Worm (Caenorhabditis elegans): ENCODE data around the gene C04B4.4.

C04B4.4 gene

DNA sequence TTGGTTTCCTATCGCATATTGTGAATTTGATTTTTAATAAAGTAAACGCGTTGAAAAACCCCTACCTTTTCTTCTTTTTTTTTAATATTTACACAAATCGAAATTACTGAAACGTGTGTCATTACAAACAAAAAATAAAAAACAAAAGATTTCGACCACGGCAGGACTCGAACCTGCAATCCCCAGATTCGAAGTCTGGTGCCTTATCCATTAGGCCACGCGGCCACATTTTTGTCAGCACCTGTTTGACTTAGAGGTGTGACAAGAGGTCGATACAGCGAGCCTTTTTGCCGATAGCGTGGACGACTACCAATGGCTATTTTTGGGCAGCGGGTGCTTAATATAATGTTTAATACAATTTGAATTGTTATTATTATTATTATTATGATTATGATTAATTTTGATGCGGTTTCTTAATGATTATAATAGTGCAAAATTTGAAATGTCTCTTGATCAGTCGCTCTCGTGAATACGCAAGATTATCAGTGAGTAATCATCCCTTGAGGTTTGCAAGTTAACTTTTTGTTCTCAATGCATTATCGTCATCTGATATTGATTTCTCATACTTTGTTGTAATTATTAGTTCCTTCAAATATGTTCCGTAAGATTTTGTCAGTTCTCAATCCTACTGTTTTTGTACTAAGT lies 47.3 kb downstream of the C04B4.4 start, which contains the start of gene srd-44:
Gene srd-44 (plus strand): TSS at position 595 of the 645 bp plus-strand sequence.
- TF ChIP-seq lin-15B (tag; optimal IDR thresholded peaks at IDR 0.05) (no peak), nhr-43 (tag; optimal IDR thresholded peaks at IDR 0.05; ENCODE audit: poor library complexity, severe bottlenecking) (peak; percentile 10)

DNA sequence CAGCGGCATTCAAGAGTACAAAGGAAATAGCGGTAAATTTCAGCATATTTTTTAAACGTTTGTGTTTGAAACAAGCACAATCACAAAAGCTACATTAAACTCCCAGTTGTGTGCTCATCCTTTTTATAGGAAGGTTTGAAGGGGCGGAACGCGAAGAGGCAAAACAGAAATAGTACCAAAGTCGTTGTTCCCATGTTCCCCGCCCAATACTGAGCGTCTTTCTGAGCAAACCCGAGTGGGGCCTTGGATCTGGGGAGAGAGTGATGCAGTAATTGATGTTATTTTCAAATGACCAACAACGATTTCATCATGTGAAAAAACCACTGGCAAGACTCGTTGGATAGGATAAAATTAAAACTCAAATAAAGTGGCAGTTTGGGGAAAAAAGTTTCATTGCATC lies 50.7 kb downstream of the C04B4.4 start, which contains the start of gene zig-2:
Gene zig-2 (minus strand): TSS at position 101 of the 400 bp plus-strand sequence.
- TF ChIP-seq daf-12 (tag; optimal IDR thresholded peaks at IDR 0.05) (no peak), elt-1 (tag; optimal IDR thresholded peaks at IDR 0.05) (no peak), nhr-28 (tag; optimal IDR thresholded peaks at IDR 0.05) (no peak), skn-1 (tag; optimal IDR thresholded peaks at IDR 0.05) (no peak)
